Fruit fly (Drosophila melanogaster): ENCODE measurements around the gene CG6621.
A peak's percentile ranks its signal among the peaks of the same experiment; 100 is the strongest.

CG6621 gene

DNA sequence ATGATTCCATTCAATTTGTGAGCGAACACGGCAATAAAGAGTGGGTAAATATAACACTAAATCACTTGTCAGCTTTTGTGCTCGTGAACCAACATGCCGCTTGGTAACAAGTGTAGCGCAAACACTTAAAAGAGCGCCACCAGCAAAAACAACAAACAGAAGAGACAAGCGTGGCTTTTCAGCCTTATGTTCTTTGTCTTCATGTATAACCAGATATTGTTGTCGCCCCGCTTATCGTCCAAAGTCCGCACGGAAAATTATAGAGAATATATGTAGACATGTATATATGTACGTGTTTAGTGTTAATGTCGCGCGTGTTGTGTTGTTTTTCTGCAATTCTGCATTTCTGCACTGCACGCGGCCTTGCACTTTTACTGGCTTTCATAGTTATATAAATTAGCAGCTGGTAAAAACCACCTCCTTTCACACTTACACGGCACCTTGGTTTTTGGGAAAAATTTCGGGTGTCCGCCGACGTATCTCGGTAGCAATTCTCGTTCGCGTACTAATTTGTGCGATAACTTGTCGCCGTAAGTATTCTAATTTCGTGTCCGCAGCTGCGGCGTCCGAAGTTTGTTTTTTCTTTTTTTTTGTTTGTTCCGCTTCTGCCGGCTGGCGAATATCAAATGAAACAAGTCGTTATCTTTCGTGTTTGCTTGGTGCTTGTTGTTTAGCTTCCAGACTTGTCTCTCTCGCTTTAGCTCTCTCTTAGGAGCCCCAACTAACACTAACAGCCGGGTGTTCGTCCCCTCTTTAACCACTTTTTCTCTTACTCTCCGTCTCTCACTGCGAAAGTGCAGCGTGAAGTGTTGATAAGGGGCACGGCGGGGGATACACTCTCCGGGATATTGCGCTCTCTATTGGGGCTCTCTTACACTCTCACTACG is 4.5 kb downstream of the CG6621 start (continued):
- TF ChIP-seq HLH3B (GFP tag; IDR thresholded peaks at IDR 0.05) (peak; percentile 48), CG14860 (GFP tag; IDR thresholded peaks at IDR 0.05; ENCODE audit: partially characterized antibody) (no peak), ATbp (GFP tag; optimal IDR thresholded peaks at IDR 0.05) (peak; percentile 7), Xbp1 (GFP tag; optimal IDR thresholded peaks at IDR 0.05) (peak; percentile 2), lbe (GFP tag; optimal IDR thresholded peaks at IDR 0.05) (peak; percentile 57), sisA (GFP tag; IDR thresholded peaks at IDR 0.05) (no peak; the same call in 1 of the 2 replicates), cas (GFP tag; IDR thresholded peaks at IDR 0.05) (no peak), disco-r (GFP tag; optimal IDR thresholded peaks at IDR 0.05) (no peak), CG31441 (GFP tag; IDR thresholded peaks at IDR 0.05) (no peak), Drgx (GFP tag; IDR thresholded peaks at IDR 0.05) (peak; percentile 39), prd (optimal IDR thresholded peaks at IDR 0.05) (no peak), prd (GFP tag; IDR thresholded peaks at IDR 0.05) (peak; percentile 41; the same call in 1 of the 3 replicates), CG31365 (tag; optimal IDR thresholded peaks at IDR 0.05) (peak; percentile 1), NK7.1 (GFP tag; optimal IDR thresholded peaks at IDR 0.05) (no peak), ftz-f1 (GFP tag; optimal IDR thresholded peaks at IDR 0.05) (no peak), mirr (GFP tag; optimal IDR thresholded peaks at IDR 0.05) (peak; percentile 82), CG30020 (tag; optimal IDR thresholded peaks at IDR 0.05) (no peak), ac (GFP tag; optimal IDR thresholded peaks at IDR 0.05) (no peak), tll (GFP tag; optimal IDR thresholded peaks at IDR 0.05) (no peak), Trl (optimal IDR thresholded peaks at IDR 0.05) (peak; percentile 96 to 97), Trl (GFP tag; optimal IDR thresholded peaks at IDR 0.05) (no peak), CG6654 (GFP tag; optimal IDR thresholded peaks at IDR 0.05) (no peak), Dip3 (GFP tag; optimal IDR thresholded peaks at IDR 0.05) (no peak), NfI (GFP tag; optimal IDR thresholded peaks at IDR 0.05) (peak; percentile 17), CG1024 (GFP tag; IDR thresholded peaks at IDR 0.05) (no peak), CG15011 (GFP tag; optimal IDR thresholded peaks at IDR 0.05) (peak; percentile 2), fd3F (GFP tag; optimal IDR thresholded peaks at IDR 0.05) (no peak), emc (GFP tag; optimal IDR thresholded peaks at IDR 0.05) (no peak), CG8924 (tag; optimal IDR thresholded peaks at IDR 0.05) (no peak), sr (GFP tag; IDR thresholded peaks at IDR 0.05) (0 out of 3 replicates have a peak, but pooled peaks have one; percentile 4), tna (GFP tag; IDR thresholded peaks at IDR 0.05; ENCODE audit: partially characterized antibody) (no peak), CG14441 (GFP tag; IDR thresholded peaks at IDR 0.05) (peak; percentile 38; the same call in 1 of the 2 replicates), CG12942 (GFP tag; optimal IDR thresholded peaks at IDR 0.05) (no peak)

DNA sequence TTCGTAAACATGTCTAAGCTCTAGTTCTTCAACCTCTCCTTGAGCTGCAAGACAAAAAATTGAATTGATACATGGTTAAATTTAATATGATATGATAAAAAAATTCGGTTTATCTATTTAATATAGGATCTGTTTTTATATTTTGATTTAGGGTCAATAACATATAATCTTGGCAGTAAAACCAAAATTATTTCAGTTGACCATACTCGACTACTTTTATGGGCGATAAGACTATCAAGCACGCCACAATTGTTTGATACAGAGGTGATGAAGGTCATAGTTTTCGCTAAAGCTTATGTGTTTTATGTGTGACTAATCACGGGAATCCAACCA is 5.1 kb downstream of the CG6621 start:
- TF ChIP-seq CG6689 (GFP tag; IDR thresholded peaks at IDR 0.05) (no peak), Trl (optimal IDR thresholded peaks at IDR 0.05) (peak in 1 of 2 experiments; percentile 2), Trl (GFP tag; optimal IDR thresholded peaks at IDR 0.05) (no peak), bab2 (GFP tag; optimal IDR thresholded peaks at IDR 0.05) (no peak), CG10565 (GFP tag; optimal IDR thresholded peaks at IDR 0.05) (no peak), B-H2 (GFP tag; optimal IDR thresholded peaks at IDR 0.05) (peak; percentile 33), CG10654 (GFP tag; optimal IDR thresholded peaks at IDR 0.05) (no peak), pho (GFP tag; optimal IDR thresholded peaks at IDR 0.05) (no peak), CG8478 (optimal IDR thresholded peaks at IDR 0.05) (no peak), CG31388 (GFP tag; optimal IDR thresholded peaks at IDR 0.05) (no peak), sd (tag; optimal IDR thresholded peaks at IDR 0.05) (peak; percentile 6), kay (GFP tag; optimal IDR thresholded peaks at IDR 0.05) (peak; percentile 21), exex (tag; optimal IDR thresholded peaks at IDR 0.05) (peak; percentile 79), ERR (GFP tag; optimal IDR thresholded peaks at IDR 0.05) (peak; percentile 67), CG11247 (GFP tag; IDR thresholded peaks at IDR 0.05) (no peak)
